Fruit fly (Drosophila melanogaster): ENCODE measurements around the gene mIF2.

dm6 chr3R:28582629-28583028, 38.0 kb upstream of the mIF2 start:
- TF ChIP-seq disco-r (GFP tag; optimal IDR thresholded peaks at IDR 0.05) (no peak), her (GFP tag; optimal IDR thresholded peaks at IDR 0.05) (no peak), CG17612 (GFP tag; IDR thresholded peaks at IDR 0.05) (no peak), Elba2 (GFP tag; optimal IDR thresholded peaks at IDR 0.05) (no peak), CG1233 (GFP tag; optimal IDR thresholded peaks at IDR 0.05) (no peak), ara (GFP tag; IDR thresholded peaks at IDR 0.05) (no peak), Atf-2 (GFP tag; optimal IDR thresholded peaks at IDR 0.05) (no peak), CG3995 (GFP tag; optimal IDR thresholded peaks at IDR 0.05) (no peak), sima (GFP tag; optimal IDR thresholded peaks at IDR 0.05) (no peak)

All from whole organism, embryonic.